Worm (Caenorhabditis elegans): ENCODE data around the gene F46B3.23.
"Not testable (repeated sequence)": the region's sequence is repeated elsewhere in the genome, so short reads cannot be mapped to it uniquely, and the experiment has no call there.

Gene F46B3.23

DNA sequence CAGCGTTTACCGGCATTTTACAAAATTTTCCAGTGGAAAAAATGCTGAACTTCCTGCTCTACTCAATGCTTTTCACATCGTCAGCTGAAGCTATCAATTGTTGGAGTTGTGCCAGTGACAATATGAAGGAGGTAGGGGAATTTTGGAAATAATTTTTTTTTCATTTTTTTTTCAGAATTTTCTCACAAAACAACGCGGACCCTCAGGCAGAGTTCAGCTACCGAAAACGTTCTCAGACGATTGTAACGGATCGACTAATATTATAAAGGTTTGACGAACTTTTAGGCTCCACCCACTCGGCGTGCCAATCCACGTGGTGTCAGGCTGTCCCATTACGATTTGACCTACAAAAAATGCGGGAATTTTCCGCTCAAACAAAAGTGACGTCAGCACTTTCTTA lies 27.0 kb downstream of the F46B3.23 start, which contains the start of gene F26F2.8:
TSS of gene F26F2.8 (plus strand) at position 13 of the 400 bp plus-strand sequence.
- TF ChIP-seq ceh-34 (tag; optimal IDR thresholded peaks at IDR 0.05): no peak
- TF ChIP-seq sox-4 (tag; optimal IDR thresholded peaks at IDR 0.05): no peak
- TF ChIP-seq mec-3 (tag; optimal IDR thresholded peaks at IDR 0.05; ENCODE audit: borderline replicate concordance): no peak
- no peak for TF ChIP-seq pros-1 (tag; optimal IDR thresholded peaks at IDR 0.05)
- no peak for TF ChIP-seq fkh-10 (GFP tag; optimal IDR thresholded peaks at IDR 0.05)
- no peak for TF ChIP-seq dmd-4 (tag; optimal IDR thresholded peaks at IDR 0.05; ENCODE audit: borderline replicate concordance)
- no peak for TF ChIP-seq lin-11 (tag; optimal IDR thresholded peaks at IDR 0.05)
- TF ChIP-seq T23F11.4 (GFP tag; optimal IDR thresholded peaks at IDR 0.05): no peak
- no peak for TF ChIP-seq dve-1 (tag; optimal IDR thresholded peaks at IDR 0.05)
- no peak for TF ChIP-seq fax-1 (tag; optimal IDR thresholded peaks at IDR 0.05)
- no peak for TF ChIP-seq Y22D7AL.16 (tag; optimal IDR thresholded peaks at IDR 0.05)
- TF ChIP-seq unc-86 (tag; optimal IDR thresholded peaks at IDR 0.05): no peak

ce11 chrV:20574872-20575271 lies 31.6 kb downstream of the F46B3.23 start:
- TF ChIP-seq ets-4 (tag; optimal IDR thresholded peaks at IDR 0.05) (no peak), mec-3 (tag; optimal IDR thresholded peaks at IDR 0.05; ENCODE audit: borderline replicate concordance) (no peak), hlh-8 (tag; optimal IDR thresholded peaks at IDR 0.05) (no peak)

- TF ChIP-seq dmd-4 (tag; optimal IDR thresholded peaks at IDR 0.05; ENCODE audit: borderline replicate concordance) (no peak), ceh-2 (tag; optimal IDR thresholded peaks at IDR 0.05) (no peak), rnt-1 (tag; optimal IDR thresholded peaks at IDR 0.05) (no peak)
Measured at ce11 chrV:20574314-20574713, 32.2 kb downstream of the F46B3.23 start, which contains the start of gene clec-263. Gene clec-263, plus strand, starts transcription at chrV:20574614.

ce11 chrV:20573392-20573791 lies 33.1 kb downstream of the F46B3.23 start, which contains the start of gene F26F2.5:
Gene F26F2.5, plus strand, starts transcription at chrV:20573692.
- TF ChIP-seq ceh-31 (tag; optimal IDR thresholded peaks at IDR 0.05) (no peak), ceh-24 (tag; optimal IDR thresholded peaks at IDR 0.05) (no peak), T23F11.4 (GFP tag; optimal IDR thresholded peaks at IDR 0.05) (no peak), lin-11 (tag; optimal IDR thresholded peaks at IDR 0.05) (no peak), dmd-4 (tag; optimal IDR thresholded peaks at IDR 0.05; ENCODE audit: borderline replicate concordance) (no peak), zip-5 (tag; optimal IDR thresholded peaks at IDR 0.05) (no peak), F13H6.1 (tag; optimal IDR thresholded peaks at IDR 0.05) (no peak), ceh-2 (tag; optimal IDR thresholded peaks at IDR 0.05) (no peak), tbx-2 (tag; optimal IDR thresholded peaks at IDR 0.05) (no peak), ceh-19 (GFP tag; optimal IDR thresholded peaks at IDR 0.05) (no peak), ceh-45 (GFP tag; IDR thresholded peaks at IDR 0.05) (no peak), pag-3 (tag; optimal IDR thresholded peaks at IDR 0.05; ENCODE audit: borderline replicate concordance) (no peak)

ce11 chrV:20568995-20569394 lies 37.5 kb downstream of the F46B3.23 start, which contains the start of gene F26F2.4:
Gene F26F2.4, plus strand, starts transcription at chrV:20569295.
- not testable (repeated sequence) for TF ChIP-seq pqm-1, ceh-30, ceh-24 (tag; optimal IDR thresholded peaks at IDR 0.05)

ce11 chrV:20566454-20566853 lies 40.1 kb downstream of the F46B3.23 start, which contains the start of gene F26F2.3:
Gene F26F2.3, minus strand, starts transcription at chrV:20566554.
- TF ChIP-seq tbx-2 (tag; optimal IDR thresholded peaks at IDR 0.05) (no peak), hlh-6 (tag; optimal IDR thresholded peaks at IDR 0.05) (no peak), ref-2 (tag; optimal IDR thresholded peaks at IDR 0.05) (no peak), sdc-2 (tag; optimal IDR thresholded peaks at IDR 0.05) (no peak), ceh-48 (tag; optimal IDR thresholded peaks at IDR 0.05) (no peak), ceh-2 (tag; optimal IDR thresholded peaks at IDR 0.05) (no peak), syd-9 (tag; optimal IDR thresholded peaks at IDR 0.05) (no peak), C38D4.7 (GFP tag; optimal IDR thresholded peaks at IDR 0.05) (no peak), T23F11.4 (GFP tag; optimal IDR thresholded peaks at IDR 0.05) (no peak), che-1 (tag; optimal IDR thresholded peaks at IDR 0.05) (no peak), Y22D7AL.16 (tag; optimal IDR thresholded peaks at IDR 0.05) (no peak), dmd-4 (tag; optimal IDR thresholded peaks at IDR 0.05; ENCODE audit: borderline replicate concordance) (no peak), lim-6 (tag; optimal IDR thresholded peaks at IDR 0.05) (no peak), ceh-9 (tag; optimal IDR thresholded peaks at IDR 0.05) (no peak), ceh-18 (tag; optimal IDR thresholded peaks at IDR 0.05) (no peak), rnt-1 (tag; optimal IDR thresholded peaks at IDR 0.05) (no peak)

Data from whole organism, late embryonic.